Fruit fly (Drosophila melanogaster): Measurements from ENCODE around the gene CG2924.

dm6 chrX:2317347-2317832 is 46.8 kb upstream of the CG2924 start:
- TF ChIP-seq CG8301 (tag; optimal IDR thresholded peaks at IDR 0.05) = no peak
- TF ChIP-seq D1 (tag; optimal IDR thresholded peaks at IDR 0.05) = no peak
- no peak for TF ChIP-seq CG4496 (GFP tag; IDR thresholded peaks at IDR 0.05)
